Fruit fly (Drosophila melanogaster): Measurements from ENCODE around the gene CG8135.
A peak's percentile ranks its signal among the peaks of the same experiment; 100 is the strongest.

DNA sequence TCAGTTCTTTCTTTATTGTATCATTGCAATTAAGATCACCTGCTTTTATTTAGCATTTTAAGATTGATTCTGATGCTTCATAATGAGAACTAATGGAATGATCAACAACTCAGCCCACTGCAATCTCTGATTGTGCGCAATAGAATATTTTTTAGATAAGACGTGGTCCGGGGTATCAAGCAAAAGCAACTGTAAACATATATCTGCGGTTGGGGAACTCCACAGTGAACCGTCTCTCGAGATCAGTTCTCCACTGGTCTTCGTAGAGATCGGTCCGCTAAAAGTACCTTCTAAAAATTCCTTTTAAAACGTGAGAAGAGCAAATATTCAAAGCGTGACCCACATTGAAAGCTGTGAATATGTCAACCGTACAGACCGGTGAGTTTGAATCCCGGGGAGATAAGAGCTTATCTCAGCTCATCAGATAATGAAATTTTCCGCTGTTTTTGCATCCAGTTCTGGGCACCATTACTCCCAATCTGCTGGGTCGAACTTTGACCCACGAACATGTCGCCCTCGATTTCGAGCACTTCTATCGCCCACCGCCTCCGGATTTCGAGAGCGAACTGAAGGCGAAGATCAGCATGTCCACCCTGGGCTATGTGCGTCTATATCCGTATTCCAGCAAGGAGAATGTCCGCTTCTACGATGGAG is 41.0 kb upstream of the CG8135 start, which contains the start of gene CG18473:
- TF ChIP-seq Mnt (GFP tag; optimal IDR thresholded peaks at IDR 0.05) (no peak), CG7101 (tag; optimal IDR thresholded peaks at IDR 0.05) (no peak), CG14711 (tag; optimal IDR thresholded peaks at IDR 0.05) (no peak), CG33017 (tag; optimal IDR thresholded peaks at IDR 0.05) (no peak), tj (GFP tag; optimal IDR thresholded peaks at IDR 0.05) (no peak), cnc (optimal IDR thresholded peaks at IDR 0.05) (no peak), CG11617 (GFP tag; optimal IDR thresholded peaks at IDR 0.05) (no peak), CG5204 (GFP tag; optimal IDR thresholded peaks at IDR 0.05) (no peak), bab1 (GFP tag; optimal IDR thresholded peaks at IDR 0.05) (no peak), Hr96 (GFP tag; optimal IDR thresholded peaks at IDR 0.05) (no peak), toe (GFP tag; optimal IDR thresholded peaks at IDR 0.05) (no peak), kay (GFP tag; ENCODE audit: borderline replicate concordance) (peak; percentile 9)

All from whole organism, adult.